Fruit fly (Drosophila melanogaster): Measurements from ENCODE around the gene Pkc98E.

Gene Pkc98E

dm6 chr3R:29094152-29094551 is 55.2 kb downstream of the Pkc98E start:
- TF ChIP-seq h (optimal IDR thresholded peaks at IDR 0.05) (no peak), insv (optimal IDR thresholded peaks at IDR 0.05) (no peak), psq (optimal IDR thresholded peaks at IDR 0.05) (no peak), Sin3A (optimal IDR thresholded peaks at IDR 0.05) (no peak), Myc (optimal IDR thresholded peaks at IDR 0.05) (no peak), ttk (optimal IDR thresholded peaks at IDR 0.05) (no peak)

- TF ChIP-seq insv (optimal IDR thresholded peaks at IDR 0.05) (no peak), ttk (optimal IDR thresholded peaks at IDR 0.05) (no peak), Sin3A (optimal IDR thresholded peaks at IDR 0.05) (no peak), h (optimal IDR thresholded peaks at IDR 0.05) (no peak), psq (optimal IDR thresholded peaks at IDR 0.05) (no peak), Myc (optimal IDR thresholded peaks at IDR 0.05) (no peak)
Observed at dm6 chr3R:29095525-29095924, 56.6 kb downstream of the Pkc98E start.

dm6 chr3R:29096009-29096443 is 57.1 kb downstream of the Pkc98E start:
- TF ChIP-seq Sin3A (optimal IDR thresholded peaks at IDR 0.05) = no peak
- TF ChIP-seq h (optimal IDR thresholded peaks at IDR 0.05) = no peak
- no peak for TF ChIP-seq Myc (optimal IDR thresholded peaks at IDR 0.05)
- no peak for TF ChIP-seq insv (optimal IDR thresholded peaks at IDR 0.05)

dm6 chr3R:29098022-29098421 is 59.1 kb downstream of the Pkc98E start:
- TF ChIP-seq ttk (optimal IDR thresholded peaks at IDR 0.05) = no peak
- no peak for TF ChIP-seq insv (optimal IDR thresholded peaks at IDR 0.05)
- TF ChIP-seq psq (optimal IDR thresholded peaks at IDR 0.05) = no peak
- TF ChIP-seq h (optimal IDR thresholded peaks at IDR 0.05) = no peak
- no peak for TF ChIP-seq Myc (optimal IDR thresholded peaks at IDR 0.05)
- no peak for TF ChIP-seq Sin3A (optimal IDR thresholded peaks at IDR 0.05)
